Worm (Caenorhabditis elegans): Measurements from ENCODE around the gene grd-3.

- TF ChIP-seq unc-120 (tag; optimal IDR thresholded peaks at IDR 0.05; ENCODE audit: poor library complexity, severe bottlenecking) (no peak), unc-62 (GFP tag; optimal IDR thresholded peaks at IDR 0.05) (no peak), nhr-237 (tag; optimal IDR thresholded peaks at IDR 0.05) (no peak), nhr-28 (tag; optimal IDR thresholded peaks at IDR 0.05) (no peak), lin-13 (tag; optimal IDR thresholded peaks at IDR 0.05) (no peak), bed-3 (GFP tag; optimal IDR thresholded peaks at IDR 0.05) (no peak), ztf-11 (tag; optimal IDR thresholded peaks at IDR 0.05) (no peak), snpc-4 (tag; optimal IDR thresholded peaks at IDR 0.05) (no peak), mls-2 (tag; optimal IDR thresholded peaks at IDR 0.05) (no peak), nhr-12 (tag; optimal IDR thresholded peaks at IDR 0.05) (no peak), ces-1 (GFP tag; optimal IDR thresholded peaks at IDR 0.05) (no peak), blmp-1 (tag; optimal IDR thresholded peaks at IDR 0.05) (no peak)
Measured at ce11 chrIV:3444614-3445013, 5.2 kb downstream of the grd-3 start, which contains the start of gene F58E2.5.

All from whole organism, mixed stage, embryonic.